Fruit fly (Drosophila melanogaster) whole organism, embryonic: ENCODE results near the gene Nepl14.
A peak's percentile ranks its signal among the peaks of the same experiment; 100 is the strongest.

Experiments
- Bgb ChIP-seq: fragments of 200-800 bp; sonication (Bioruptor generic); IDR thresholded peaks from 2 replicates; pipeline ENCODE4 v1.3.6; 2022; ENCODE audit warnings: missing biosample characterization, missing genetic modification characterization; ENCODE audit not compliant: partially characterized antibody
- CG11398 ChIP-seq: fragments of 200-800 bp; sonication (Bioruptor generic); optimal IDR thresholded peaks from 2 replicates; lab custom pipeline; 2016; ENCODE audit warnings: missing biosample characterization, missing genetic modification characterization
- CG13123 ChIP-seq: fragments of 200-800 bp; sonication (Bioruptor generic); optimal IDR thresholded peaks from 2 replicates; lab custom pipeline; 2016; ENCODE audit warnings: missing biosample characterization, missing genetic modification characterization
- CG13287 ChIP-seq: fragments of 200-800 bp; sonication (Bioruptor generic); IDR thresholded peaks from 2 replicates; pipeline ENCODE4 v1.3.6; 2022; ENCODE audit warnings: missing biosample characterization, missing genetic modification characterization; ENCODE audit not compliant: partially characterized antibody
- CG15073 ChIP-seq: fragments of 200-800 bp; sonication (Bioruptor generic); optimal IDR thresholded peaks from 2 replicates; lab custom pipeline; 2016; ENCODE audit warnings: missing biosample characterization, missing genetic modification characterization
- CG1602 ChIP-seq: fragments of 200-800 bp; sonication (Bioruptor generic); optimal IDR thresholded peaks from 3 replicates; lab custom pipeline; 2016; ENCODE audit warnings: missing biosample characterization, missing genetic modification characterization
- CG17568 ChIP-seq: fragments of 200-800 bp; sonication (Bioruptor generic); optimal IDR thresholded peaks from 2 replicates; lab custom pipeline; 2018; ENCODE audit warnings: missing biosample characterization, mild to moderate bottlenecking, missing genetic modification characterization, moderate library complexity
- CG18262 ChIP-seq: fragments of 200-800 bp; optimal IDR thresholded peaks from 3 replicates; lab custom pipeline; 2019; ENCODE audit warnings: missing biosample characterization, mild to moderate bottlenecking, missing genetic modification characterization, moderate library complexity
- CG2120 ChIP-seq: fragments of 200-800 bp; sonication (Bioruptor generic); optimal IDR thresholded peaks from 3 replicates; lab custom pipeline; 2016; ENCODE audit warnings: missing biosample characterization, missing genetic modification characterization
- CG30403 ChIP-seq: fragments of 200-800 bp; sonication (Bioruptor generic); optimal IDR thresholded peaks from 3 replicates; lab custom pipeline; 2016; ENCODE audit warnings: missing biosample characterization, missing genetic modification characterization
- CG34224 ChIP-seq: fragments of 200-800 bp; sonication (Bioruptor generic); IDR thresholded peaks from 3 replicates; pipeline ENCODE4 v1.3.6; 2022; ENCODE audit warnings: missing biosample characterization, missing genetic modification characterization; ENCODE audit not compliant: partially characterized antibody
- CG4707 ChIP-seq: fragments of 200-800 bp; sonication (Bioruptor generic); optimal IDR thresholded peaks from 2 replicates; lab custom pipeline; 2018; ENCODE audit warnings: missing biosample characterization, mild to moderate bottlenecking, missing genetic modification characterization, moderate library complexity
- CG8290 ChIP-seq, 3 experiments: fragments of 200-800 bp; sonication (Bioruptor generic); optimal IDR thresholded peaks; 2 replicates each; lab custom pipeline; 2016 to 2019; ENCODE audit warnings: missing biosample characterization in 3 of 3, missing genetic modification characterization in 3 of 3, mild to moderate bottlenecking in 2 of 3, moderate library complexity in 1 of 3
- CG9727 ChIP-seq: fragments of 200-800 bp; sonication (Bioruptor generic); optimal IDR thresholded peaks from 3 replicates; lab custom pipeline; 2017; ENCODE audit warnings: missing biosample characterization, mild to moderate bottlenecking, missing genetic modification characterization
- CTCF ChIP-seq: fragments of 200-800 bp; sonication (Bioruptor generic); optimal IDR thresholded peaks from 2 replicates; lab custom pipeline; 2017; ENCODE audit warnings: missing biosample characterization, mild to moderate bottlenecking, missing genetic modification characterization, moderate library complexity
- D19A ChIP-seq: fragments of 200-800 bp; optimal IDR thresholded peaks from 3 replicates; lab custom pipeline; 2019; ENCODE audit warnings: missing biosample characterization, mild to moderate bottlenecking, missing genetic modification characterization, moderate library complexity
- Dbx ChIP-seq: fragments of 200-800 bp; sonication (Bioruptor generic); IDR thresholded peaks from 3 replicates; pipeline ENCODE4 v1.3.6; 2022; ENCODE audit warnings: missing biosample characterization, missing genetic modification characterization
- Deaf1 ChIP-seq: fragments of 200-800 bp; optimal IDR thresholded peaks from 3 replicates; lab custom pipeline; 2019; ENCODE audit warnings: missing biosample characterization, mild to moderate bottlenecking, missing genetic modification characterization, moderate library complexity
- Dll ChIP-seq: fragments of 200-800 bp; sonication (Bioruptor generic); IDR thresholded peaks from 4 replicates; pipeline ENCODE4 v1.3.6; 2022; ENCODE audit warnings: missing biosample characterization, missing genetic modification characterization; ENCODE audit not compliant: partially characterized antibody
- Dp ChIP-seq: fragments of 200-800 bp; sonication (Bioruptor generic); optimal IDR thresholded peaks from 2 replicates; lab custom pipeline; 2018; ENCODE audit warnings: missing biosample characterization, mild to moderate bottlenecking, missing genetic modification characterization, moderate library complexity
- Dref ChIP-seq: fragments of 200-800 bp; sonication (Bioruptor generic); IDR thresholded peaks from 2 replicates; pipeline ENCODE4 v1.3.6; 2022; ENCODE audit warnings: missing biosample characterization, missing genetic modification characterization
- Ets97D ChIP-seq: fragments of 200-800 bp; sonication (Bioruptor generic); optimal IDR thresholded peaks from 3 replicates; lab custom pipeline; 2016; ENCODE audit warnings: missing biosample characterization, missing genetic modification characterization
- Hr51 ChIP-seq, 2 experiments: fragments of 200-800 bp; sonication (Bioruptor generic); optimal IDR thresholded peaks; 2 replicates in 1 of 2; 3 replicates in 1 of 2; lab custom pipeline; 2016 to 2018; ENCODE audit warnings: missing biosample characterization in 2 of 2, missing genetic modification characterization in 2 of 2, mild to moderate bottlenecking in 1 of 2, moderate library complexity in 1 of 2
- Myb ChIP-seq: fragments of 200-800 bp; sonication (Bioruptor generic); optimal IDR thresholded peaks from 2 replicates; lab custom pipeline; 2016; ENCODE audit warnings: missing biosample characterization, missing genetic modification characterization
- Neu2 ChIP-seq: fragments of 200-800 bp; sonication (Bioruptor generic); optimal IDR thresholded peaks from 3 replicates; lab custom pipeline; 2016; ENCODE audit warnings: missing biosample characterization, missing genetic modification characterization, borderline replicate concordance
- Nf-YB ChIP-seq: fragments of 200-800 bp; sonication (Bioruptor generic); optimal IDR thresholded peaks from 3 replicates; lab custom pipeline; 2019; ENCODE audit warnings: missing biosample characterization, mild to moderate bottlenecking, missing genetic modification characterization, moderate library complexity
- Opbp ChIP-seq: fragments of 200-800 bp; sonication (Bioruptor generic); IDR thresholded peaks from 3 replicates; pipeline ENCODE4 v1.3.6; 2022; ENCODE audit warnings: missing biosample characterization, missing genetic modification characterization; ENCODE audit not compliant: partially characterized antibody
- Sin3A ChIP-seq: fragments of >200 bp; optimal IDR thresholded peaks from 2 replicates; lab custom pipeline; 2018
- bab2 ChIP-seq: fragments of 200-800 bp; sonication (Bioruptor generic); optimal IDR thresholded peaks from 2 replicates; lab custom pipeline; 2016; ENCODE audit warnings: missing biosample characterization, missing genetic modification characterization
- bcd ChIP-seq: fragments of 200-800 bp; sonication (Bioruptor generic); optimal IDR thresholded peaks from 2 replicates; lab custom pipeline; 2017; ENCODE audit warnings: missing biosample characterization, mild to moderate bottlenecking, missing genetic modification characterization
- chm ChIP-seq: fragments of 200-800 bp; sonication (Bioruptor generic); IDR thresholded peaks from 2 replicates; pipeline ENCODE4 v1.3.6; 2022; ENCODE audit warnings: missing biosample characterization, missing genetic modification characterization
- dm ChIP-seq: fragments of 200-800 bp; sonication (Bioruptor generic); optimal IDR thresholded peaks from 3 replicates; lab custom pipeline; 2016; ENCODE audit warnings: missing biosample characterization, missing genetic modification characterization
- ems ChIP-seq: fragments of 200-800 bp; sonication (Bioruptor generic); optimal IDR thresholded peaks from 3 replicates; lab custom pipeline; 2016; ENCODE audit warnings: missing biosample characterization, missing genetic modification characterization
- eve ChIP-seq, 2 experiments: fragments of >200 bp; optimal IDR thresholded peaks; 2 replicates each; lab custom pipeline; 2017; ENCODE audit warnings: missing biosample characterization in 2 of 2, missing genetic modification characterization in 2 of 2
- ewg ChIP-seq: fragments of 200-800 bp; sonication (Bioruptor generic); optimal IDR thresholded peaks from 3 replicates; lab custom pipeline; 2017; ENCODE audit warnings: mild to moderate bottlenecking, missing biosample characterization, missing genetic modification reagents, missing genetic modification characterization
- gfzf ChIP-seq: fragments of 200-800 bp; sonication (Bioruptor generic); optimal IDR thresholded peaks from 2 replicates; lab custom pipeline; 2016; ENCODE audit warnings: missing biosample characterization, mild to moderate bottlenecking, missing genetic modification characterization, moderate library complexity
- hkb ChIP-seq, 2 experiments: fragments of 200-800 bp in 1 of 2; fragments of >200 bp in 1 of 2; sonication (Bioruptor generic) in 1 of 2; IDR thresholded peaks in 1 of 2; optimal IDR thresholded peaks in 1 of 2; 2 replicates each; pipeline versions ENCODE4 v1.3.6 to Lab custom; 2017 to 2022; ENCODE audit warnings: missing biosample characterization in 1 of 2, missing genetic modification characterization in 1 of 2
- inv ChIP-seq: fragments of 200-800 bp; sonication (Bioruptor generic); IDR thresholded peaks from 2 replicates; pipeline ENCODE4 v1.3.6; 2022; ENCODE audit warnings: missing biosample characterization, missing genetic modification characterization; ENCODE audit not compliant: partially characterized antibody
- kay ChIP-seq: fragments of 200-800 bp; sonication (Bioruptor generic); optimal IDR thresholded peaks from 2 replicates; lab custom pipeline; 2016; ENCODE audit warnings: missing biosample characterization, missing genetic modification characterization
- klu ChIP-seq: fragments of 200-800 bp; sonication (Bioruptor generic); IDR thresholded peaks from 2 replicates; pipeline ENCODE4 v1.3.6; 2022; ENCODE audit warnings: missing biosample characterization, missing genetic modification characterization
- lmd ChIP-seq: fragments of 200-800 bp; sonication (Bioruptor generic); IDR thresholded peaks from 2 replicates; pipeline ENCODE4 v1.3.6; 2022; ENCODE audit warnings: missing biosample characterization, missing genetic modification characterization
- lola ChIP-seq, 3 experiments: fragments of >200 bp in 2 of 3; fragments of 200-800 bp in 1 of 3; sonication (Bioruptor generic) in 1 of 3; optimal IDR thresholded peaks; 2 replicates each; lab custom pipeline; 2017 to 2019; ENCODE audit warnings: missing biosample characterization in 3 of 3, missing genetic modification characterization in 3 of 3, mild to moderate bottlenecking in 1 of 3, moderate library complexity in 1 of 3
- luna ChIP-seq: fragments of 200-800 bp; sonication (Bioruptor generic); optimal IDR thresholded peaks from 2 replicates; lab custom pipeline; 2016; ENCODE audit warnings: missing biosample characterization, missing genetic modification characterization
- mld ChIP-seq: fragments of 200-800 bp; sonication (Bioruptor generic); IDR thresholded peaks from 3 replicates; pipeline ENCODE4 v1.3.6; 2022; ENCODE audit warnings: missing biosample characterization, missing genetic modification characterization; ENCODE audit not compliant: partially characterized antibody
- sens ChIP-seq: fragments of 200-800 bp; sonication (Bioruptor generic); peaks from one replicate; lab custom pipeline; 2016; ENCODE audit warnings: missing biosample characterization, missing genetic modification characterization
- slbo ChIP-seq: fragments of 200-800 bp; sonication (Bioruptor generic); IDR thresholded peaks from 2 replicates; pipeline ENCODE4 v1.3.6; 2022; ENCODE audit warnings: missing biosample characterization, missing genetic modification characterization
- tup ChIP-seq: fragments of 200-800 bp; sonication (Bioruptor generic); optimal IDR thresholded peaks from 2 replicates; lab custom pipeline; 2016; ENCODE audit warnings: missing biosample characterization, mild to moderate bottlenecking, missing genetic modification characterization, moderate library complexity
- zfh1 ChIP-seq: fragments of 200-800 bp; sonication (Bioruptor generic); IDR thresholded peaks from 3 replicates; pipeline ENCODE4 v1.3.6; 2022; ENCODE audit warnings: missing biosample characterization, missing genetic modification characterization

The Nepl14 gene

DNA sequence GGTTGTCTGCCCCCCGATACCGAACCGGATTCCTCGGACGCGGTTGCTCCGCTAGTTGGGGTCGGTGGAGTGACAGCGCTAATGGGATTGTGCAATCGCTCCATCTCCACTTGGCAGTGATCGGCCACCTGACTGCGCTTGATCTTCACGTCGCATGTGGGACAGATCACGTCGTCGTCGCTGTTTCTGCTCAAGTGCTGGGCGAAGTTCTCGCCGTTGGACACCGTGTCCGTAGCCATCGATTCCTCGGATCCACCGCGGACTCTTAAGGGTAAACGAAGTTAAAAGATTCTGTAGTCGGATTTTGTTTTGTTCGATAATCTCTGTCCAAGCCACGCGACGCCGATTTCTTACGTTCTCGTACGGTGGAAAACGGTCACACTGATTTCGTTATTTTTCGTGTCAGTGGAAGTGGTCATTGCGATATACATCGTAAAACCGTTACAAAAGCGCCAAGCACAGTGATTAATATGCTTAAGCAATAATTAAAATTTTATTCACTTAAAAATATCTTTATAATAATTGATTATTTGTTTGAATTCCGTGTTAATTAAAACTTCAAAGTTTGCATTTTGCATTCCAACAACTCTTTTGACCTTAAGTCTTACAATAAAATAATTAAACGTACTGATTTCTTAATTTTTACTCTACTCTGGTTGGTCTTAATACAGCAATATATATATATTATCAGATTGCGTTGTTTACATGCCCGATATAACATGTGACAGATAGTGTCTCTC lies 37.3 kb downstream of the Nepl14 start, which contains the start of gene RNF220 (continued):
- no peak for TF ChIP-seq CG15073
- TF ChIP-seq CG30403 = peak; percentile 54
- peak; percentile 20 for TF ChIP-seq Ets97D (GFP tag; lab: Kevin White, UChicago)
- TF ChIP-seq Neu2 (GFP tag; lab: Kevin White, UChicago) = no peak
- TF ChIP-seq Nf-YB (GFP tag; lab: Kevin White, UChicago) = no peak
- 0 out of 2 replicates have a peak, but pooled peaks have one; percentile 34 for TF ChIP-seq chm (GFP tag; lab: Robert Waterston, UW)
- TF ChIP-seq mld (GFP tag; lab: Robert Waterston, UW) = peak; percentile 58; the same call in 1 of the 3 replicates
- TF ChIP-seq Dref = peak; percentile 59
- TF ChIP-seq CG1602 (GFP tag; lab: Kevin White, UChicago) = peak; percentile 9
- TF ChIP-seq inv (GFP tag; lab: Robert Waterston, UW) = peak; percentile 48; the same call in 1 of the 2 replicates
- peak; percentile 68 for TF ChIP-seq Myb (GFP tag; lab: Kevin White, UChicago)
- no peak for TF ChIP-seq lmd (GFP tag; lab: Robert Waterston, UW)
- TF ChIP-seq CG13287 = peak; percentile 70
- TF ChIP-seq CG2120 (GFP tag; lab: Kevin White, UChicago) = no peak
- TF ChIP-seq tup (GFP tag; lab: Kevin White, UChicago) = no peak
- no peak for TF ChIP-seq CG8290 (GFP tag; optimal IDR thresholded peaks at IDR 0.05; lab: Kevin White, UChicago)
- TF ChIP-seq CG8290 (tag; optimal IDR thresholded peaks at IDR 0.05; lab: Kevin White, UChicago) = peak in 1 of 2 experiments; percentile 1
- TF ChIP-seq kay (GFP tag; lab: Kevin White, UChicago) = no peak
- TF ChIP-seq CG17568 (GFP tag; lab: Kevin White, UChicago) = no peak
- TF ChIP-seq CG9727 (GFP tag; lab: Kevin White, UChicago) = peak; percentile 50
- TF ChIP-seq klu (GFP tag; lab: Robert Waterston, UW) = 0 out of 2 replicates have a peak, but pooled peaks have one; percentile 8
- TF ChIP-seq gfzf = peak; percentile 73
- no peak for TF ChIP-seq CG13123 (GFP tag; lab: Kevin White, UChicago)
- no peak for TF ChIP-seq bab2 (GFP tag; lab: Kevin White, UChicago)
- no peak for TF ChIP-seq luna (GFP tag; lab: Kevin White, UChicago)
- TF ChIP-seq CG11398 = no peak
- peak; percentile 38 for TF ChIP-seq CTCF (GFP tag; lab: Kevin White, UChicago)
- TF ChIP-seq Dbx = peak; percentile 20; the same call in 1 of the 3 replicates
- TF ChIP-seq lola (GFP tag; optimal IDR thresholded peaks at IDR 0.05; lab: Kevin White, UChicago) = peak in 1 of 3 experiments; percentile 16
- peak; percentile 30 for TF ChIP-seq CG18262
- TF ChIP-seq slbo (GFP tag; lab: Robert Waterston, UW) = peak; percentile 38
- TF ChIP-seq ems = no peak
- TF ChIP-seq Bgb (GFP tag; lab: Robert Waterston, UW) = peak; percentile 75
- TF ChIP-seq zfh1 = 0 out of 3 replicates have a peak, but pooled peaks have one; percentile 20
- peak; percentile 24 for TF ChIP-seq Dp (GFP tag; lab: Kevin White, UChicago)
- TF ChIP-seq Opbp (GFP tag; lab: Robert Waterston, UW) = peak; percentile 76
- peak; percentile 28 for TF ChIP-seq bcd (GFP tag; lab: Kevin White, UChicago)
- TF ChIP-seq CG34224 (GFP tag; lab: Robert Waterston, UW) = peak; percentile 54; the same call in 1 of the 3 replicates
- no peak for TF ChIP-seq hkb (optimal IDR thresholded peaks at IDR 0.05; lab: Kevin White, UChicago)
- no peak for TF ChIP-seq hkb (GFP tag; IDR thresholded peaks at IDR 0.05; lab: Robert Waterston, UW)
- no peak for TF ChIP-seq Deaf1 (tag; lab: Kevin White, UChicago)
- peak; percentile 30 for TF ChIP-seq dm (GFP tag; lab: Kevin White, UChicago)
- TF ChIP-seq Dll (GFP tag; lab: Robert Waterston, UW) = peak; percentile 77
- no peak for TF ChIP-seq ewg (GFP tag; lab: Kevin White, UChicago)
- peak; percentile 31 for TF ChIP-seq Sin3A (lab: Kevin White, UChicago)
- TF ChIP-seq Hr51 (GFP tag; optimal IDR thresholded peaks at IDR 0.05; lab: Kevin White, UChicago) = peak in 1 of 2 experiments; percentile 31
- TF ChIP-seq eve (GFP tag; optimal IDR thresholded peaks at IDR 0.05; lab: Kevin White, UChicago) = no peak
- TF ChIP-seq sens (GFP tag; lab: Kevin White, UChicago) = no peak
- no peak for TF ChIP-seq CG4707 (GFP tag; lab: Kevin White, UChicago)
- peak; percentile 1 for TF ChIP-seq D19A
